Fruit fly (Drosophila melanogaster) whole organism, embryonic: ENCODE results near the gene CG33098.
A peak's percentile ranks its signal among the peaks of the same experiment; 100 is the strongest.

ENCODE experiments used
- Ada2b ChIP-seq: fragments of 200-800 bp; sonication (Bioruptor generic); IDR thresholded peaks from 2 replicates; pipeline ENCODE4 v1.3.6; 2022; ENCODE audit warnings: missing biosample characterization, missing genetic modification characterization
- Atf3 ChIP-seq: fragments of 200-800 bp; sonication (Bioruptor generic); optimal IDR thresholded peaks from 3 replicates; lab custom pipeline; 2016; ENCODE audit warnings: missing biosample characterization, missing genetic modification characterization
- Bgb ChIP-seq: fragments of 200-800 bp; sonication (Bioruptor generic); IDR thresholded peaks from 2 replicates; pipeline ENCODE4 v1.3.6; 2022; ENCODE audit warnings: missing biosample characterization, missing genetic modification characterization; ENCODE audit not compliant: partially characterized antibody
- CG10431 ChIP-seq: fragments of 200-800 bp; sonication (Bioruptor generic); optimal IDR thresholded peaks from 3 replicates; lab custom pipeline; 2018; ENCODE audit warnings: missing biosample characterization, mild to moderate bottlenecking, missing genetic modification characterization
- CG12942 ChIP-seq: fragments of 200-800 bp; sonication (Bioruptor generic); optimal IDR thresholded peaks from 3 replicates; lab custom pipeline; 2016; ENCODE audit warnings: missing biosample characterization, missing genetic modification characterization
- CG13424 ChIP-seq: fragments of 200-800 bp; sonication (Bioruptor generic); optimal IDR thresholded peaks from 2 replicates; lab custom pipeline; 2019; ENCODE audit warnings: missing biosample characterization, mild to moderate bottlenecking, missing genetic modification characterization, moderate library complexity
- CG13894 ChIP-seq: fragments of 200-800 bp; sonication (Bioruptor generic); optimal IDR thresholded peaks from 3 replicates; lab custom pipeline; 2018; ENCODE audit warnings: missing biosample characterization, mild to moderate bottlenecking, missing genetic modification characterization, moderate library complexity
- CG14014 ChIP-seq: fragments of 200-800 bp; sonication (Bioruptor generic); IDR thresholded peaks from 2 replicates; pipeline ENCODE4 v1.3.6; 2022; ENCODE audit warnings: missing biosample characterization, missing genetic modification characterization
- CG14050 ChIP-seq: fragments of 200-800 bp; sonication (Bioruptor generic); IDR thresholded peaks from 3 replicates; pipeline ENCODE4 v1.3.6; 2022; ENCODE audit warnings: missing biosample characterization, missing genetic modification characterization
- CG14667 ChIP-seq: fragments of 200-800 bp; sonication (Bioruptor generic); IDR thresholded peaks from 2 replicates; pipeline ENCODE4 v1.3.6; 2022; ENCODE audit warnings: missing biosample characterization, missing genetic modification characterization
- CG18476 ChIP-seq: fragments of 200-800 bp; sonication (Bioruptor generic); optimal IDR thresholded peaks from 2 replicates; lab custom pipeline; 2016; ENCODE audit warnings: missing biosample characterization, mild to moderate bottlenecking, missing genetic modification characterization
- CG2199 ChIP-seq: fragments of 200-800 bp; sonication (Bioruptor generic); IDR thresholded peaks from 3 replicates; pipeline ENCODE4 v1.3.6; 2022; ENCODE audit warnings: missing biosample characterization, missing genetic modification characterization
- CG30403 ChIP-seq: fragments of 200-800 bp; sonication (Bioruptor generic); optimal IDR thresholded peaks from 3 replicates; lab custom pipeline; 2016; ENCODE audit warnings: missing biosample characterization, missing genetic modification characterization
- CG33557 ChIP-seq: fragments of 200-800 bp; sonication (Bioruptor generic); optimal IDR thresholded peaks from 2 replicates; lab custom pipeline; 2019; ENCODE audit warnings: missing biosample characterization, mild to moderate bottlenecking, missing genetic modification characterization, moderate library complexity
- CG34224 ChIP-seq: fragments of 200-800 bp; sonication (Bioruptor generic); IDR thresholded peaks from 3 replicates; pipeline ENCODE4 v1.3.6; 2022; ENCODE audit warnings: missing biosample characterization, missing genetic modification characterization; ENCODE audit not compliant: partially characterized antibody
- CG34376 ChIP-seq: fragments of 200-800 bp; sonication (Bioruptor generic); optimal IDR thresholded peaks from 2 replicates; lab custom pipeline; 2018; ENCODE audit warnings: missing biosample characterization, mild to moderate bottlenecking, missing genetic modification characterization
- CG3847 ChIP-seq: fragments of 200-800 bp; sonication (Bioruptor generic); IDR thresholded peaks from 2 replicates; pipeline ENCODE4 v1.3.6; 2022; ENCODE audit warnings: missing biosample characterization, missing genetic modification characterization
- CG43689 ChIP-seq: fragments of 200-800 bp; sonication (Bioruptor generic); IDR thresholded peaks from 2 replicates; pipeline ENCODE4 v1.3.6; 2022; ENCODE audit warnings: missing biosample characterization, missing genetic modification characterization
- CG4617 ChIP-seq: fragments of 200-800 bp; sonication (Bioruptor generic); optimal IDR thresholded peaks from 3 replicates; lab custom pipeline; 2016; ENCODE audit warnings: missing biosample characterization, missing genetic modification characterization, borderline replicate concordance
- CG6791 ChIP-seq: fragments of 200-800 bp; sonication (Bioruptor generic); IDR thresholded peaks from 3 replicates; pipeline ENCODE4 v1.3.6; 2022; ENCODE audit warnings: missing biosample characterization, missing genetic modification characterization; ENCODE audit not compliant: partially characterized antibody
- CG7928 ChIP-seq: fragments of 200-800 bp; sonication (Bioruptor generic); optimal IDR thresholded peaks from 2 replicates; lab custom pipeline; 2017; ENCODE audit warnings: missing biosample characterization, mild to moderate bottlenecking, missing genetic modification characterization
- CG8290 ChIP-seq, 3 experiments: fragments of 200-800 bp; sonication (Bioruptor generic); optimal IDR thresholded peaks; 2 replicates each; lab custom pipeline; 2016 to 2019; ENCODE audit warnings: missing biosample characterization in 3 of 3, missing genetic modification characterization in 3 of 3, mild to moderate bottlenecking in 2 of 3, moderate library complexity in 1 of 3
- CG8359 ChIP-seq: fragments of 200-800 bp; sonication (Bioruptor generic); optimal IDR thresholded peaks from 2 replicates; lab custom pipeline; 2017; ENCODE audit warnings: missing biosample characterization, mild to moderate bottlenecking, missing genetic modification characterization, borderline replicate concordance
- CG9215 ChIP-seq: fragments of 200-800 bp; sonication (Bioruptor generic); IDR thresholded peaks from 2 replicates; pipeline ENCODE4 v1.3.6; 2022; ENCODE audit warnings: missing biosample characterization, missing genetic modification characterization
- Dip3 ChIP-seq: fragments of 200-800 bp; sonication (Bioruptor generic); optimal IDR thresholded peaks from 3 replicates; lab custom pipeline; 2016; ENCODE audit warnings: missing biosample characterization, missing genetic modification characterization
- Doc3 ChIP-seq: fragments of 200-800 bp; sonication (Bioruptor generic); IDR thresholded peaks from 3 replicates; pipeline ENCODE4 v1.3.6; 2022; ENCODE audit warnings: missing biosample characterization, missing genetic modification characterization; ENCODE audit not compliant: partially characterized antibody
- HmgZ ChIP-seq: fragments of 200-800 bp; sonication (Bioruptor generic); optimal IDR thresholded peaks from 2 replicates; lab custom pipeline; 2018; ENCODE audit warnings: missing biosample characterization, mild to moderate bottlenecking, missing genetic modification characterization
- Hsf ChIP-seq: fragments of 200-800 bp; sonication (Bioruptor generic); optimal IDR thresholded peaks from 3 replicates; lab custom pipeline; 2016; ENCODE audit warnings: missing biosample characterization, missing genetic modification characterization
- Lhr ChIP-seq: fragments of 200-800 bp; sonication (Bioruptor generic); optimal IDR thresholded peaks from 3 replicates; lab custom pipeline; 2017; ENCODE audit warnings: mild to moderate bottlenecking, missing biosample characterization, missing genetic modification reagents, missing genetic modification characterization
- Rfx ChIP-seq: fragments of 200-800 bp; sonication (Bioruptor generic); IDR thresholded peaks from 2 replicates; pipeline ENCODE4 v1.3.6; 2022; ENCODE audit warnings: missing biosample characterization, missing genetic modification characterization
- Sry-δ ChIP-seq: fragments of 200-800 bp; sonication (Bioruptor generic); optimal IDR thresholded peaks from 2 replicates; lab custom pipeline; 2016; ENCODE audit warnings: missing biosample characterization, missing genetic modification characterization
- Tbp ChIP-seq: fragments of >200 bp; optimal IDR thresholded peaks from 2 replicates; lab custom pipeline; 2018; ENCODE audit warnings: missing biosample characterization, missing genetic modification characterization
- bab2 ChIP-seq: fragments of 200-800 bp; sonication (Bioruptor generic); optimal IDR thresholded peaks from 2 replicates; lab custom pipeline; 2016; ENCODE audit warnings: missing biosample characterization, missing genetic modification characterization
- bbx ChIP-seq: fragments of 200-800 bp; sonication (Bioruptor generic); IDR thresholded peaks from 2 replicates; pipeline ENCODE4 v1.3.6; 2022; ENCODE audit warnings: missing biosample characterization, missing genetic modification characterization; ENCODE audit not compliant: partially characterized antibody
- dan ChIP-seq: fragments of 200-800 bp; sonication (Bioruptor generic); IDR thresholded peaks from 2 replicates; pipeline ENCODE4 v1.3.6; 2022; ENCODE audit warnings: missing biosample characterization, missing genetic modification characterization
- dm ChIP-seq: fragments of 200-800 bp; sonication (Bioruptor generic); optimal IDR thresholded peaks from 3 replicates; lab custom pipeline; 2016; ENCODE audit warnings: missing biosample characterization, missing genetic modification characterization
- emc ChIP-seq: fragments of 200-800 bp; sonication (Bioruptor generic); optimal IDR thresholded peaks from 2 replicates; lab custom pipeline; 2016; ENCODE audit warnings: missing biosample characterization, missing genetic modification characterization
- gem ChIP-seq: fragments of 200-800 bp; sonication (Bioruptor generic); optimal IDR thresholded peaks from 2 replicates; lab custom pipeline; 2019; ENCODE audit warnings: missing biosample characterization, mild to moderate bottlenecking, missing genetic modification characterization, moderate library complexity
- gro ChIP-seq: fragments of 200-800 bp; sonication (Bioruptor generic); optimal IDR thresholded peaks from 2 replicates; lab custom pipeline; 2016; ENCODE audit warnings: missing biosample characterization, missing genetic modification characterization
- jigr1 ChIP-seq: fragments of 200-800 bp; sonication (Bioruptor generic); IDR thresholded peaks from 3 replicates; pipeline ENCODE4 v1.3.6; 2022; ENCODE audit warnings: missing biosample characterization, missing genetic modification characterization
- kay ChIP-seq: fragments of 200-800 bp; sonication (Bioruptor generic); optimal IDR thresholded peaks from 2 replicates; lab custom pipeline; 2016; ENCODE audit warnings: missing biosample characterization, missing genetic modification characterization
- klu ChIP-seq: fragments of 200-800 bp; sonication (Bioruptor generic); IDR thresholded peaks from 2 replicates; pipeline ENCODE4 v1.3.6; 2022; ENCODE audit warnings: missing biosample characterization, missing genetic modification characterization
- otp ChIP-seq: fragments of 200-800 bp; sonication (Bioruptor generic); IDR thresholded peaks from 3 replicates; pipeline ENCODE4, ENCODE4 v1.3.6; 2022; ENCODE audit warnings: missing biosample characterization, missing genetic modification characterization
- pb ChIP-seq: fragments of 200-800 bp; sonication (Bioruptor generic); optimal IDR thresholded peaks from 3 replicates; lab custom pipeline; 2016; ENCODE audit warnings: missing biosample characterization, missing genetic modification characterization
- pzg ChIP-seq: fragments of 200-800 bp; sonication (Bioruptor generic); optimal IDR thresholded peaks from 3 replicates; lab custom pipeline; 2018; ENCODE audit warnings: missing biosample characterization, mild to moderate bottlenecking, missing genetic modification characterization, moderate library complexity
- rib ChIP-seq: fragments of 200-800 bp; sonication (Bioruptor generic); IDR thresholded peaks from 2 replicates; pipeline ENCODE4 v1.3.6; 2022; ENCODE audit warnings: missing biosample characterization, missing genetic modification characterization
- row ChIP-seq: fragments of 200-800 bp; sonication (Bioruptor generic); IDR thresholded peaks from 3 replicates; pipeline ENCODE4 v1.3.6; 2022; ENCODE audit warnings: missing biosample characterization, missing genetic modification characterization
- run ChIP-seq: fragments of 200-800 bp; sonication (Bioruptor generic); optimal IDR thresholded peaks from 3 replicates; lab custom pipeline; 2018; ENCODE audit warnings: missing biosample characterization, mild to moderate bottlenecking, missing genetic modification characterization
- sd ChIP-seq: fragments of 200-800 bp; sonication (Bioruptor generic); optimal IDR thresholded peaks from 3 replicates; lab custom pipeline; 2018; ENCODE audit warnings: missing biosample characterization, mild to moderate bottlenecking, missing genetic modification characterization, moderate library complexity
- tx ChIP-seq: fragments of 200-800 bp; sonication (Bioruptor generic); optimal IDR thresholded peaks from 2 replicates; lab custom pipeline; 2016; ENCODE audit warnings: missing biosample characterization, missing genetic modification characterization

CG33098 gene

DNA sequence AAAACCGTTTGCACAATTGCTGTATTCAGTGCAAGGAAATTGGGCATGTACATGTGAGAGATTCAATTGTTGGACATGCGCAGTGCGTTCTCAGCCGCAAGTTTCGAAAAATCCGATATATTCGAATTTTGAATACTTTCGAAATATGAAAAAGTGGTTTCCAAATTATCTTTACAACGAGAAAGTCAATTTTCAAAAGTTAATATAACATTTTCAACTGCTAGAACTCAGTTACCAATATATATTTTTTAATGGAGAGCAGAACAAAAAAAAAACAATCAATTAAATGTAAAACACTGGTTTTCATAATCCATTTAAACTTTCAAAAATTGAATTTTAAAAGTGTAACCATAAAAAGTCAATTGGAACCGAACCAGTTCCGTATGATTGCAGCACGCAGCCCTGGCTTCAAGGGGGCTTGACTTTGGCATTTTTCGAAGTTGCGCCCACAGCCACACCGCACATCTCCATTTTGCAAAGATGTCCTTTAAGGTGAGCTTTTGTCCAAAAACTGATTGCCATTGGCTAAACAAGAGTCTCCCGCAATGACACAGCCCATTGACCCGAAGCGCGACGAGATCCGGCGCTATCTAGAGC, 35.5 kb downstream of the CG33098 start, which contains the start of the genes Scgbeta and CG17202 (continued):
- TF ChIP-seq CG3847 (GFP tag; lab: Robert Waterston, UW) (peak; percentile 39; the same call in 1 of the 2 replicates), klu (no peak), bbx (GFP tag; lab: Robert Waterston, UW) (no peak), gro (GFP tag; lab: Kevin White, UChicago) (peak; percentile 42), CG8290 (GFP tag; optimal IDR thresholded peaks at IDR 0.05; lab: Kevin White, UChicago) (no peak), CG8290 (tag; optimal IDR thresholded peaks at IDR 0.05; lab: Kevin White, UChicago) (no peak), Ada2b (GFP tag; lab: Robert Waterston, UW) (0 out of 2 replicates have a peak, but pooled peaks have one; percentile 5), bab2 (GFP tag; lab: Kevin White, UChicago) (peak; percentile 7), CG9215 (GFP tag; lab: Robert Waterston, UW) (no peak), CG34224 (GFP tag; lab: Robert Waterston, UW) (no peak), row (peak; percentile 89), pzg (GFP tag; lab: Kevin White, UChicago) (peak; percentile 78), CG34376 (GFP tag; lab: Kevin White, UChicago) (peak; percentile 40), CG8359 (GFP tag; lab: Kevin White, UChicago) (no peak), CG18476 (no peak), CG7928 (GFP tag; lab: Kevin White, UChicago) (peak; percentile 96), Rfx (GFP tag; lab: Robert Waterston, UW) (0 out of 2 replicates have a peak, but pooled peaks have one; percentile 40), Hsf (GFP tag; lab: Kevin White, UChicago) (peak; percentile 17), CG14050 (GFP tag; lab: Robert Waterston, UW) (no peak), HmgZ (tag; lab: Kevin White, UChicago) (peak; percentile 62), CG33557 (GFP tag; lab: Kevin White, UChicago) (no peak), rib (GFP tag; lab: Robert Waterston, UW) (no peak), jigr1 (GFP tag; lab: Robert Waterston, UW) (no peak), otp (GFP tag; lab: Robert Waterston, UW) (peak; percentile 37; the same call in 1 of the 3 replicates), Lhr (GFP tag; lab: Kevin White, UChicago) (peak; percentile 76), Tbp (GFP tag; lab: Kevin White, UChicago) (no peak), CG10431 (no peak), CG2199 (no peak), CG14667 (GFP tag; lab: Robert Waterston, UW) (no peak), CG30403 (peak; percentile 37), CG4617 (GFP tag; lab: Kevin White, UChicago) (peak; percentile 84), CG12942 (GFP tag; lab: Kevin White, UChicago) (no peak), pb (GFP tag; lab: Kevin White, UChicago) (no peak), Bgb (GFP tag; lab: Robert Waterston, UW) (peak; percentile 33; the same call in 1 of the 2 replicates), dan (GFP tag; lab: Robert Waterston, UW) (no peak), CG13424 (tag; lab: Kevin White, UChicago) (peak; percentile 41), CG14014 (GFP tag; lab: Robert Waterston, UW) (peak; percentile 35; the same call in 1 of the 2 replicates), sd (tag; lab: Kevin White, UChicago) (no peak), emc (GFP tag; lab: Kevin White, UChicago) (no peak)

DNA sequence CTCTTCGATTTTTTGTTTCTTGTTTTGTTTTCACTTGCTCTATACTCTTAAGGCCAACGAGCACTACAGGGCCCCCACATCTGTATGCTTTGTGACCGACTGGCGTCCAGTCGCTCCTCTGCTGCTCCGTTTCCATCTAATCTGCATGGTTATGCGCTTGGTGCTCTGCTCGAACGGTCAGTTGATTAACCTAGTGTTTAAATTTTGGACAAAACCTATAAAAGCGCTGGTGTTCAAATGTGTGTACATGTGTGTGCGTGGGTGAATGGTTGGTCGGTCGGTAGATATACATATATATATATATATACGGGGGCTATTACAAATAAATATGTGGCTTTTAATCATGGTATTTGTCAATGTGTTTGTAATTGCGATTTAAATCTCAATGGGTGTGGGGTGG, 37.0 kb downstream of the CG33098 start:
- TF ChIP-seq Atf3 (GFP tag; lab: Kevin White, UChicago) (no peak), CG6791 (GFP tag; lab: Robert Waterston, UW) (0 out of 3 replicates have a peak, but pooled peaks have one; percentile 34), Sry-δ (no peak), dm (GFP tag; lab: Kevin White, UChicago) (no peak), Bgb (GFP tag; lab: Robert Waterston, UW) (no peak), run (tag; lab: Kevin White, UChicago) (no peak), CG43689 (GFP tag; lab: Robert Waterston, UW) (no peak), gem (tag; lab: Kevin White, UChicago) (no peak), kay (GFP tag; lab: Kevin White, UChicago) (no peak), Dip3 (GFP tag; lab: Kevin White, UChicago) (no peak), CG13894 (tag; lab: Kevin White, UChicago) (no peak), tx (GFP tag; lab: Kevin White, UChicago) (no peak), Doc3 (GFP tag; lab: Robert Waterston, UW) (no peak)
